Worm (Caenorhabditis elegans) whole organism, midembryonic: ENCODE data around the gene F56C9.8.

ENCODE experiments used
- T22C8.4 ChIP-seq: fragments of 200-800 bp; sonication (Bioruptor generic); IDR thresholded peaks from 2 replicates; pipeline ENCODE4 v1.3.6; 2022; ENCODE audit warnings: missing genetic modification characterization, missing compliant biosample characterization
- cog-1 ChIP-seq: sonication (generic microtip); optimal IDR thresholded peaks from 2 replicates; lab custom pipeline; 2016; ENCODE audit warnings: missing genetic modification characterization, missing compliant biosample characterization
- flt-1 ChIP-seq: fragments of 200-800 bp; sonication (Bioruptor generic); IDR thresholded peaks from 2 replicates; pipeline ENCODE4 v1.3.6; 2022; ENCODE audit warnings: missing genetic modification characterization, missing compliant biosample characterization
- klf-2 ChIP-seq: fragments of 200-800 bp; sonication (Bioruptor generic); conservative IDR thresholded peaks from 2 replicates; pipeline ENCODE4 v1.3.6; 2022; ENCODE audit warnings: missing genetic modification reagents, missing genetic modification characterization, missing compliant biosample characterization
- med-1 ChIP-seq: sonication (generic microtip); optimal IDR thresholded peaks from 2 replicates; lab custom pipeline; 2017; ENCODE audit warnings: missing genetic modification characterization, mild to moderate bottlenecking, missing compliant biosample characterization, antibody characterized with exemption, missing genetic modification reagents; ENCODE audit not compliant: insufficient read depth
- ref-1 ChIP-seq: fragments of 200-800 bp; sonication (Bioruptor generic); conservative IDR thresholded peaks from 2 replicates; pipeline ENCODE4 v1.3.6; 2022; ENCODE audit warnings: missing genetic modification reagents, missing genetic modification characterization, missing compliant biosample characterization
- tab-1 ChIP-seq: fragments of 200-800 bp; sonication (Bioruptor generic); IDR thresholded peaks from 2 replicates; pipeline ENCODE4 v1.3.6; 2022; ENCODE audit warnings: missing genetic modification characterization, missing compliant biosample characterization
- ztf-23 ChIP-seq: fragments of 200-800 bp; sonication (Bioruptor generic); IDR thresholded peaks from 2 replicates; pipeline ENCODE4 v1.3.6; 2022; ENCODE audit warnings: missing genetic modification reagents, missing genetic modification characterization, missing compliant biosample characterization
- ztf-29 ChIP-seq: fragments of 200-800 bp; sonication (Bioruptor generic); IDR thresholded peaks from 2 replicates; pipeline ENCODE4 v1.3.6; 2022; ENCODE audit warnings: missing genetic modification reagents, missing genetic modification characterization, missing compliant biosample characterization

Gene F56C9.8

ce11 chrIII:7301668-7302067, 17.6 kb downstream of the F56C9.8 start:
- no peak for TF ChIP-seq T22C8.4 (GFP tag; lab: Robert Waterston, UW)
- TF ChIP-seq med-1 (GFP tag; lab: Kevin White, UChicago) = no peak
- no peak for TF ChIP-seq cog-1 (tag; lab: Kevin White, UChicago)
- TF ChIP-seq tab-1 = no peak
- no peak for TF ChIP-seq ztf-23 (GFP tag; lab: Robert Waterston, UW)
- TF ChIP-seq flt-1 = no peak

DNA sequence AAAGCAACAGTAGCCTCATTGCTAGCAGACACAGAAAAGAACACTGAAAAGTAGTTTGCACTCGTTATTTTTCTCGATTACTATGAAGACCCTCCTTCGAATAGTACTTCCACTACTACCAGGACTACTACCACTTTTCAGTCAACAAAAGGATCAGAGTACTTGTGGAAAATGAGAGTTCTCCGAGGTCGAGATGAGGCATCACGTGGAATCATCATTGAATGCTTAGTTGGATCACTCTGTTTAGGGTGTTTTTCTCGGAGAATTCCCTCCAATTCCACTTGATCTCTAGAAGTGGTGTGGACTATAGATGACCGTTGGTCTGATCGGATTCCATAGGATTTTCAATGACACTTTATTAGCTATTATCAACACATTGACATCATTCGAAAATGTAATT, 18.5 kb downstream of the F56C9.8 start:
- TF ChIP-seq tab-1 = no peak
- TF ChIP-seq ztf-29 = no peak
- no peak for TF ChIP-seq ref-1 (GFP tag; lab: Robert Waterston, UW)
- no peak for TF ChIP-seq ztf-23 (GFP tag; lab: Robert Waterston, UW)

DNA sequence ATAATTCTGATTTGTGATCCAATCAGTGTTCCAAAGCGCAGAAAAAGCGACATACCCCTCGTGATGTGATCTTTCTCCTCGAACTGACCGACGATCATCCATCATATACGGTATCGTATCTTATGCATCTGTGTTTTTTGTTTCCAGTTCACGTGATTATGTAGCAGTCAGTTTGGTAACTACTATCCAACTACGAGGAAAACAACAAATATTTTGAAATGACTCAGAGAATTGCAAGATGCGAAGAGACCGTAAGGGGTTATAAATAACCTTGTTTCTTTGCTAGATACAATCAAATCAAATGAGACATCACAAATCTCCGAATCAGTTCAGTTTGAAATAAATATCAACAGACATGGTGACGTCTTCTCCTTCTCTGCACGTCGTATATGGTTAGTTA, 19.1 kb downstream of the F56C9.8 start:
- no peak for TF ChIP-seq ztf-29
- no peak for TF ChIP-seq med-1 (GFP tag; lab: Kevin White, UChicago)
- no peak for TF ChIP-seq flt-1
- no peak for TF ChIP-seq tab-1
- TF ChIP-seq ref-1 (GFP tag; lab: Robert Waterston, UW) = no peak
- TF ChIP-seq ztf-23 (GFP tag; lab: Robert Waterston, UW) = no peak
- TF ChIP-seq klf-2 = no peak
- no peak for TF ChIP-seq cog-1 (tag; lab: Kevin White, UChicago)
- no peak for TF ChIP-seq T22C8.4 (GFP tag; lab: Robert Waterston, UW)

- TF ChIP-seq T22C8.4 (GFP tag; lab: Robert Waterston, UW) = no peak
- no peak for TF ChIP-seq ztf-29
- no peak for TF ChIP-seq ref-1 (GFP tag; lab: Robert Waterston, UW)
Measured at ce11 chrIII:7299466-7299865, 19.8 kb downstream of the F56C9.8 start, which contains the start of the genes B0361.14 and B0361.9. B0361.14 (minus strand) TSS chrIII:7299531. B0361.9 (minus strand) TSS chrIII:7299631.

ce11 chrIII:7298045-7298444, 21.3 kb downstream of the F56C9.8 start:
- TF ChIP-seq ztf-23 (GFP tag; lab: Robert Waterston, UW) = no peak
- no peak for TF ChIP-seq tab-1
- no peak for TF ChIP-seq cog-1 (tag; lab: Kevin White, UChicago)
- TF ChIP-seq ztf-29 = no peak
- no peak for TF ChIP-seq ref-1 (GFP tag; lab: Robert Waterston, UW)
- TF ChIP-seq T22C8.4 (GFP tag; lab: Robert Waterston, UW) = no peak
- no peak for TF ChIP-seq klf-2
- no peak for TF ChIP-seq flt-1
- TF ChIP-seq med-1 (GFP tag; lab: Kevin White, UChicago) = no peak

ce11 chrIII:7297045-7297680, 22.1 kb downstream of the F56C9.8 start:
- no peak for TF ChIP-seq klf-2
- TF ChIP-seq ref-1 (GFP tag; lab: Robert Waterston, UW) = no peak
- no peak for TF ChIP-seq flt-1
- TF ChIP-seq med-1 (GFP tag; lab: Kevin White, UChicago) = no peak

DNA sequence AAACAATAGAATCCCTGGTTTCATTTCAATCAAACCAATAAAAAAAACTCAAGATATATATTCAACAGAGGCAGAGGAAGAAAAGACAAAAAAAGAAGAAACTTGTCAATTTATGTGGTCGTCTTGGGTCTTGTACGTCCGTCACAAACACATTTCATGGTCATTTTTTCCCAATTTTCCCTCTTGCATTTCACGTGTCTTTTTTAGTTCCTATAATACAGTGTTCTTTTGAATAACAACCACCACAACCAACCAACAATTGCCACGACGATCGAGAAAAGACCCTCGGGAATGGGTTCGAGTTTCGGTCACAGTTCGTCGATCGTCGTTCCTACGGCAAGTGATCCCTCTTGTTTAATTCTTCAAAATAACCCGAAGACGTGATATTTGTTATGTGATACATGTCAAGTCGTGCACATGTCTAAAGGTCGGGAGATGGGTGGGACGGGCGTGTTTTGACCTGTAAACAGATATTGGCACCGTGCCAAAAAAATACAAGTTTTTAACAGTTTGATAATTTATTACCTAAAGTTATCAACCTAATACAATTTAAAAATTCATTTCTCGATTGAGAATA, 23.1 kb downstream of the F56C9.8 start:
- no peak for TF ChIP-seq ztf-29
- no peak for TF ChIP-seq T22C8.4 (GFP tag; lab: Robert Waterston, UW)
- TF ChIP-seq tab-1 = no peak

ce11 chrIII:7293075-7293684, 26.1 kb downstream of the F56C9.8 start, which contains the start of gene cwf-19L2:
cwf-19L2 (plus strand) TSS chrIII:7293634.
- TF ChIP-seq ztf-23 (GFP tag; lab: Robert Waterston, UW) = no peak
- TF ChIP-seq T22C8.4 (GFP tag; lab: Robert Waterston, UW) = no peak
- no peak for TF ChIP-seq klf-2
- no peak for TF ChIP-seq med-1 (GFP tag; lab: Kevin White, UChicago)
- TF ChIP-seq tab-1 = no peak
- TF ChIP-seq ztf-29 = no peak
- no peak for TF ChIP-seq ref-1 (GFP tag; lab: Robert Waterston, UW)
- TF ChIP-seq flt-1 = no peak
- no peak for TF ChIP-seq cog-1 (tag; lab: Kevin White, UChicago)

- TF ChIP-seq klf-2 (no peak), cog-1 (tag; lab: Kevin White, UChicago) (no peak), T22C8.4 (GFP tag; lab: Robert Waterston, UW) (no peak), flt-1 (no peak), tab-1 (no peak), ztf-23 (GFP tag; lab: Robert Waterston, UW) (no peak), ztf-29 (no peak), ref-1 (GFP tag; lab: Robert Waterston, UW) (no peak), med-1 (GFP tag; lab: Kevin White, UChicago) (no peak)
Measured at ce11 chrIII:7292569-7292968, 26.7 kb downstream of the F56C9.8 start.

DNA sequence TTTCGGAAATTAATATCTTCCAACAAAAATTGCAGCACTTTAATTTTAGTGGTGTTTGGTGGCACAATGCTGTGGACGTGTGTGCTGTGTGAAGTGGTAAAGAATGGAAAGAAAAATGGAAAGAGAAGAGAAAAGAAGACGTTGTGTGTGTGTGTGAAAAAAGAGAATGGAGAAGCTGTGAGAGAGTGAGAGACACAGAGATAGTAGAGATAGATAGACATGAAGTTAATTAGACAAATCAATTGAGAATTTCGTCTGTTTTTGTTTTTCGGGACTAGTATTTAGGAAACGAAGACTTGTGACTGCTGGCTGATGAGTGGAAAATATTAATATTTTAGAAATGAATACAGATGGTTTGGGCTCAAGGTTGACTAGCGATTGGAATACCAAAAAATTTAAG, 28.1 kb downstream of the F56C9.8 start:
- TF ChIP-seq cog-1 (tag; lab: Kevin White, UChicago) = no peak
- no peak for TF ChIP-seq tab-1
- no peak for TF ChIP-seq ref-1 (GFP tag; lab: Robert Waterston, UW)

DNA sequence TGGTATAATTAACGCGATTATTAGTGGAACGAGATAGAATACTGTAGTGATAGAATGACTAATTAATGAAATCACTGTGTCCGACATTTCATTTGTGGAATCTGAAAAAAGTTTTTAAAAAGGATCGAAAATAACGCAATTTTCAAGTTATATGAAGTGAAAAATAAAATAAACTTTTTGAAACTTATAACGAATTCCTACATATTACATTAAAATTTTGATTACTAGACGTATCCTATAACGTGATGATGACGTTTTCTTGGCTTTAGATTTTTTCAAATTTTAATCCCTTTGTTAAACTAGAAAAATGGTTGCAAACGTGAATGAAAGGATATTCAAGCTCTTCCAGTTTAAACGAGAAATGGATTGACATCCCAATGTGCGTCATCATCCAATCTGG, 28.8 kb downstream of the F56C9.8 start, which contains the start of gene algn-11:
TSS of gene algn-11 (minus strand) at position 101 of the 400 bp plus-strand sequence.
- no peak for TF ChIP-seq klf-2
- no peak for TF ChIP-seq ref-1 (GFP tag; lab: Robert Waterston, UW)
- TF ChIP-seq T22C8.4 (GFP tag; lab: Robert Waterston, UW) = no peak
- no peak for TF ChIP-seq med-1 (GFP tag; lab: Kevin White, UChicago)
- TF ChIP-seq ztf-23 (GFP tag; lab: Robert Waterston, UW) = no peak
- no peak for TF ChIP-seq ztf-29
- TF ChIP-seq flt-1 = no peak
- no peak for TF ChIP-seq cog-1 (tag; lab: Kevin White, UChicago)
- no peak for TF ChIP-seq tab-1
